Fruit fly (Drosophila melanogaster) whole organism, embryonic: ENCODE data around the gene RhoGEF4.

Experiments
- Blimp-1 ChIP-seq: fragments of 200-800 bp; sonication (Bioruptor generic); optimal IDR thresholded peaks from 3 replicates; lab custom pipeline; 2018; ENCODE audit warnings: missing biosample characterization, missing genetic modification characterization, mild to moderate bottlenecking, moderate library complexity, missing genetic modification reagents
- CG10959 ChIP-seq: fragments of 200-800 bp; sonication (Bioruptor generic); IDR thresholded peaks from 2 replicates; pipeline ENCODE4 v1.3.6; 2022; ENCODE audit warnings: missing biosample characterization, missing genetic modification characterization
- CG11085 ChIP-seq: fragments of 200-800 bp; sonication (Bioruptor generic); IDR thresholded peaks from 2 replicates; pipeline ENCODE4 v1.3.6; 2022; ENCODE audit warnings: missing biosample characterization, missing genetic modification characterization
- CG12155 ChIP-seq: fragments of 200-800 bp; sonication (Bioruptor generic); optimal IDR thresholded peaks from 3 replicates; lab custom pipeline; 2016; ENCODE audit warnings: missing biosample characterization, missing genetic modification characterization
- CG12659 ChIP-seq: fragments of 200-800 bp; sonication (Bioruptor generic); optimal IDR thresholded peaks from 3 replicates; lab custom pipeline; 2017; ENCODE audit warnings: mild to moderate bottlenecking, missing biosample characterization, missing genetic modification reagents, missing genetic modification characterization
- CG14667 ChIP-seq: fragments of 200-800 bp; sonication (Bioruptor generic); IDR thresholded peaks from 2 replicates; pipeline ENCODE4 v1.3.6; 2022; ENCODE audit warnings: missing biosample characterization, missing genetic modification characterization
- CG14965 ChIP-seq: fragments of 200-800 bp; sonication (Bioruptor generic); optimal IDR thresholded peaks from 2 replicates; lab custom pipeline; 2016; ENCODE audit warnings: missing biosample characterization, missing genetic modification characterization, borderline replicate concordance
- CG17361 ChIP-seq: fragments of 200-800 bp; sonication (Bioruptor generic); IDR thresholded peaks from 3 replicates; pipeline ENCODE4 v1.3.6; 2022; ENCODE audit warnings: missing biosample characterization, missing genetic modification characterization
- CG17568 ChIP-seq: fragments of 200-800 bp; sonication (Bioruptor generic); optimal IDR thresholded peaks from 2 replicates; lab custom pipeline; 2018; ENCODE audit warnings: missing biosample characterization, mild to moderate bottlenecking, missing genetic modification characterization, moderate library complexity
- CG31388 ChIP-seq: fragments of 200-800 bp; sonication (Bioruptor generic); optimal IDR thresholded peaks from 2 replicates; lab custom pipeline; 2016; ENCODE audit warnings: missing biosample characterization, missing genetic modification characterization
- CG4404 ChIP-seq: fragments of 200-800 bp; sonication (Bioruptor generic); IDR thresholded peaks from 2 replicates; pipeline ENCODE4 v1.3.6; 2022; ENCODE audit warnings: missing biosample characterization, missing genetic modification characterization
- CG4820 ChIP-seq: fragments of 200-800 bp; sonication (Bioruptor generic); optimal IDR thresholded peaks from 3 replicates; lab custom pipeline; 2016; ENCODE audit warnings: missing biosample characterization, missing genetic modification characterization
- CG6175 ChIP-seq: fragments of 200-800 bp; sonication (Bioruptor generic); IDR thresholded peaks from 3 replicates; pipeline ENCODE4 v1.3.6; 2022; ENCODE audit warnings: missing biosample characterization, missing genetic modification characterization
- CG6272 ChIP-seq: fragments of 200-800 bp; sonication (Bioruptor generic); IDR thresholded peaks from 2 replicates; pipeline ENCODE4 v1.3.6; 2022; ENCODE audit warnings: missing biosample characterization, missing genetic modification characterization
- CG7556 ChIP-seq: fragments of 200-800 bp; sonication (Bioruptor generic); optimal IDR thresholded peaks from 2 replicates; lab custom pipeline; 2017; ENCODE audit warnings: missing biosample characterization, mild to moderate bottlenecking, missing genetic modification characterization
- CG8359 ChIP-seq: fragments of 200-800 bp; sonication (Bioruptor generic); optimal IDR thresholded peaks from 2 replicates; lab custom pipeline; 2017; ENCODE audit warnings: missing biosample characterization, mild to moderate bottlenecking, missing genetic modification characterization, borderline replicate concordance
- CG9215 ChIP-seq: fragments of 200-800 bp; sonication (Bioruptor generic); IDR thresholded peaks from 2 replicates; pipeline ENCODE4 v1.3.6; 2022; ENCODE audit warnings: missing biosample characterization, missing genetic modification characterization
- CG9932 ChIP-seq: fragments of 200-800 bp; sonication (Bioruptor generic); IDR thresholded peaks from 2 replicates; pipeline ENCODE4 v1.3.6; 2022; ENCODE audit warnings: missing biosample characterization, missing genetic modification characterization
- CrebB ChIP-seq: fragments of 200-800 bp; sonication (Bioruptor generic); optimal IDR thresholded peaks from 3 replicates; lab custom pipeline; 2018; ENCODE audit warnings: missing biosample characterization, mild to moderate bottlenecking, missing genetic modification characterization
- D19A ChIP-seq: fragments of 200-800 bp; optimal IDR thresholded peaks from 3 replicates; lab custom pipeline; 2019; ENCODE audit warnings: missing biosample characterization, mild to moderate bottlenecking, missing genetic modification characterization, moderate library complexity
- E2f1 ChIP-seq: fragments of 200-800 bp; sonication (Bioruptor generic); IDR thresholded peaks from 2 replicates; pipeline ENCODE4 v1.3.6; 2022; ENCODE audit warnings: missing biosample characterization, missing genetic modification characterization
- Gug ChIP-seq: fragments of 200-800 bp; sonication (Bioruptor generic); IDR thresholded peaks from 4 replicates; pipeline ENCODE4 v1.3.6; 2022; ENCODE audit warnings: missing biosample characterization, missing genetic modification characterization
- Kr ChIP-seq: fragments of 200-800 bp; sonication (Bioruptor generic); optimal IDR thresholded peaks from 2 replicates; lab custom pipeline; 2017; ENCODE audit warnings: missing biosample characterization, mild to moderate bottlenecking, missing genetic modification characterization
- Lim3 ChIP-seq: fragments of 200-800 bp; sonication (Bioruptor generic); IDR thresholded peaks from 2 replicates; pipeline ENCODE4 v1.3.6; 2022; ENCODE audit warnings: missing biosample characterization, missing genetic modification characterization
- Nf-YC ChIP-seq: fragments of 200-800 bp; optimal IDR thresholded peaks from 3 replicates; lab custom pipeline; 2019; ENCODE audit warnings: missing biosample characterization, mild to moderate bottlenecking, missing genetic modification characterization, moderate library complexity
- Oli ChIP-seq: fragments of 200-800 bp; sonication (Bioruptor generic); optimal IDR thresholded peaks from 2 replicates; lab custom pipeline; 2018; ENCODE audit warnings: missing biosample characterization, mild to moderate bottlenecking, missing genetic modification characterization, moderate library complexity
- al ChIP-seq: fragments of 200-800 bp; sonication (Bioruptor generic); IDR thresholded peaks from 2 replicates; pipeline ENCODE4 v1.3.6; 2022; ENCODE audit warnings: missing biosample characterization, missing genetic modification characterization
- ato ChIP-seq: fragments of 200-800 bp; sonication (Bioruptor generic); IDR thresholded peaks from 2 replicates; pipeline ENCODE4 v1.3.6; 2022; ENCODE audit warnings: missing biosample characterization, missing genetic modification characterization; ENCODE audit not compliant: partially characterized antibody
- caup ChIP-seq: fragments of 200-800 bp; sonication (Bioruptor generic); optimal IDR thresholded peaks from 3 replicates; lab custom pipeline; 2017; ENCODE audit warnings: missing biosample characterization, mild to moderate bottlenecking, missing genetic modification characterization, moderate library complexity; ENCODE audit not compliant: severe bottlenecking
- dan ChIP-seq: fragments of 200-800 bp; sonication (Bioruptor generic); IDR thresholded peaks from 2 replicates; pipeline ENCODE4 v1.3.6; 2022; ENCODE audit warnings: missing biosample characterization, missing genetic modification characterization
- dm ChIP-seq: fragments of 200-800 bp; sonication (Bioruptor generic); optimal IDR thresholded peaks from 3 replicates; lab custom pipeline; 2016; ENCODE audit warnings: missing biosample characterization, missing genetic modification characterization
- emc ChIP-seq: fragments of 200-800 bp; sonication (Bioruptor generic); optimal IDR thresholded peaks from 2 replicates; lab custom pipeline; 2016; ENCODE audit warnings: missing biosample characterization, missing genetic modification characterization
- gcm2 ChIP-seq: fragments of 200-800 bp; sonication (Bioruptor generic); optimal IDR thresholded peaks from 2 replicates; lab custom pipeline; 2016; ENCODE audit warnings: missing biosample characterization, missing genetic modification characterization
- grn ChIP-seq: fragments of 200-800 bp; sonication (Bioruptor generic); optimal IDR thresholded peaks from 3 replicates; lab custom pipeline; 2017; ENCODE audit warnings: missing biosample characterization, missing genetic modification characterization
- ind ChIP-seq: fragments of 200-800 bp; sonication (Bioruptor generic); optimal IDR thresholded peaks from 3 replicates; lab custom pipeline; 2016; ENCODE audit warnings: missing biosample characterization, missing genetic modification characterization
- inv ChIP-seq: fragments of 200-800 bp; sonication (Bioruptor generic); IDR thresholded peaks from 2 replicates; pipeline ENCODE4 v1.3.6; 2022; ENCODE audit warnings: missing biosample characterization, missing genetic modification characterization; ENCODE audit not compliant: partially characterized antibody
- maf-S ChIP-seq: fragments of 200-800 bp; sonication (Bioruptor generic); optimal IDR thresholded peaks from 2 replicates; lab custom pipeline; 2016; ENCODE audit warnings: missing biosample characterization, missing genetic modification characterization
- pho ChIP-seq: fragments of 200-800 bp; sonication (Bioruptor generic); optimal IDR thresholded peaks from 2 replicates; lab custom pipeline; 2016; ENCODE audit warnings: missing biosample characterization, missing genetic modification characterization
- sd ChIP-seq: fragments of 200-800 bp; sonication (Bioruptor generic); optimal IDR thresholded peaks from 3 replicates; lab custom pipeline; 2018; ENCODE audit warnings: missing biosample characterization, mild to moderate bottlenecking, missing genetic modification characterization, moderate library complexity
- sisA ChIP-seq: fragments of 200-800 bp; sonication (Bioruptor generic); IDR thresholded peaks from 2 replicates; pipeline ENCODE4 v1.3.6; 2022; ENCODE audit warnings: missing biosample characterization, missing genetic modification characterization
- so ChIP-seq: fragments of 200-800 bp; sonication (Bioruptor generic); IDR thresholded peaks from 3 replicates; pipeline ENCODE4 v1.3.6; 2022; ENCODE audit warnings: missing biosample characterization, missing genetic modification characterization
- stwl ChIP-seq: fragments of 200-800 bp; sonication (Bioruptor generic); optimal IDR thresholded peaks from 3 replicates; lab custom pipeline; 2018; ENCODE audit warnings: missing biosample characterization, mild to moderate bottlenecking, missing genetic modification characterization, moderate library complexity
- sug ChIP-seq: fragments of 200-800 bp; optimal IDR thresholded peaks from 2 replicates; lab custom pipeline; 2019; ENCODE audit warnings: missing biosample characterization, mild to moderate bottlenecking, missing genetic modification characterization, moderate library complexity
- tll ChIP-seq, 2 experiments: fragments of 200-800 bp in 1 of 2; fragments of >200 bp in 1 of 2; sonication (Bioruptor generic) in 1 of 2; optimal IDR thresholded peaks; 2 replicates each; lab custom pipeline; 2017 to 2019; ENCODE audit warnings: missing biosample characterization in 2 of 2, missing genetic modification characterization in 2 of 2, mild to moderate bottlenecking in 1 of 2, moderate library complexity in 1 of 2
- tna ChIP-seq: fragments of 200-800 bp; sonication (Bioruptor generic); IDR thresholded peaks from 2 replicates; pipeline ENCODE4 v1.3.6; 2022; ENCODE audit warnings: missing biosample characterization, missing genetic modification characterization; ENCODE audit not compliant: partially characterized antibody
- ttk ChIP-seq: fragments of 200-800 bp; sonication (Bioruptor generic); IDR thresholded peaks from 2 replicates; pipeline ENCODE4 v2.1.2; 2022; ENCODE audit warnings: missing biosample characterization, missing genetic modification characterization
- vnd ChIP-seq: fragments of 200-800 bp; sonication (Bioruptor generic); IDR thresholded peaks from 3 replicates; pipeline ENCODE4 v1.3.6; 2022; ENCODE audit warnings: missing biosample characterization, missing genetic modification characterization; ENCODE audit not compliant: partially characterized antibody
- wor ChIP-seq: fragments of 200-800 bp; sonication (Bioruptor generic); IDR thresholded peaks from 2 replicates; pipeline ENCODE4 v1.3.6; 2022; ENCODE audit warnings: missing biosample characterization, missing genetic modification characterization
- zfh1 ChIP-seq: fragments of 200-800 bp; sonication (Bioruptor generic); IDR thresholded peaks from 3 replicates; pipeline ENCODE4 v1.3.6; 2022; ENCODE audit warnings: missing biosample characterization, missing genetic modification characterization

RhoGEF4 gene

dm6 chr3L:7367798-7368678, 44.8 kb upstream of the RhoGEF4 start (continued):
- TF ChIP-seq Nf-YC (tag; lab: Kevin White, UChicago) (peak; percentile 31), CrebB (peak; percentile 16), E2f1 (GFP tag; lab: Robert Waterston, UW) (no peak), dm (GFP tag; lab: Kevin White, UChicago) (no peak), zfh1 (GFP tag; lab: Robert Waterston, UW) (peak; percentile 47; the same call in 2 of the 3 replicates), dan (GFP tag; lab: Robert Waterston, UW) (no peak), Gug (GFP tag; lab: Robert Waterston, UW) (no peak), wor (no peak), ind (GFP tag; lab: Kevin White, UChicago) (no peak), D19A (tag; lab: Kevin White, UChicago) (peak; percentile 7), stwl (tag; lab: Kevin White, UChicago) (no peak), sd (tag; lab: Kevin White, UChicago) (peak; percentile 86), pho (GFP tag; lab: Kevin White, UChicago) (no peak), gcm2 (no peak), Blimp-1 (peak; percentile 16), CG6175 (GFP tag; lab: Robert Waterston, UW) (no peak), grn (GFP tag; lab: Kevin White, UChicago) (peak; percentile 50), CG17568 (GFP tag; lab: Kevin White, UChicago) (no peak), Kr (GFP tag; lab: Kevin White, UChicago) (no peak), vnd (0 out of 3 replicates have a peak, but pooled peaks have one; percentile 28), emc (GFP tag; lab: Kevin White, UChicago) (no peak), CG6272 (no peak), CG8359 (GFP tag; lab: Kevin White, UChicago) (peak; percentile 12), ato (GFP tag; lab: Robert Waterston, UW) (0 out of 2 replicates have a peak, but pooled peaks have one; percentile 32), CG14965 (no peak), CG10959 (no peak), CG9932 (no peak), Lim3 (GFP tag; lab: Robert Waterston, UW) (no peak), ttk (no peak; the same call in 1 of the 2 replicates), CG12155 (GFP tag; lab: Kevin White, UChicago) (no peak), tll (GFP tag; optimal IDR thresholded peaks at IDR 0.05; lab: Kevin White, UChicago) (no peak), sisA (GFP tag; lab: Robert Waterston, UW) (no peak), CG9215 (GFP tag; lab: Robert Waterston, UW) (no peak), Oli (tag; lab: Kevin White, UChicago) (peak; percentile 40), CG17361 (GFP tag; lab: Robert Waterston, UW) (peak; percentile 62; the same call in 1 of the 3 replicates), sug (tag; lab: Kevin White, UChicago) (peak; percentile 94), CG12659 (peak; percentile 2), al (GFP tag; lab: Robert Waterston, UW) (no peak; the same call in 1 of the 2 replicates), CG4404 (no peak), CG4820 (GFP tag; lab: Kevin White, UChicago) (no peak), CG14667 (GFP tag; lab: Robert Waterston, UW) (no peak), tna (GFP tag; lab: Robert Waterston, UW) (no peak), CG7556 (GFP tag; lab: Kevin White, UChicago) (peak; percentile 22), CG11085 (GFP tag; lab: Robert Waterston, UW) (no peak), caup (GFP tag; lab: Kevin White, UChicago) (peak; percentile 17), so (GFP tag; lab: Robert Waterston, UW) (peak; percentile 61; the same call in 1 of the 3 replicates), inv (GFP tag; lab: Robert Waterston, UW) (no peak), CG31388 (no peak), maf-S (GFP tag; lab: Kevin White, UChicago) (no peak)
